Fruit fly (Drosophila melanogaster): Measurements from ENCODE around the gene CG7546.

The CG7546 gene

dm6 chr3L:7510414-7511384, at the start of gene CG7546:
Gene CG7546, plus strand, starts transcription at chr3L:7510986.
- TF ChIP-seq dsf (GFP tag; optimal IDR thresholded peaks at IDR 0.05; ENCODE audit: borderline replicate concordance) (no peak), Sp1 (GFP tag; optimal IDR thresholded peaks at IDR 0.05) (peak; percentile 31), rgr (GFP tag; optimal IDR thresholded peaks at IDR 0.05) (peak; percentile 58), OdsH (GFP tag; optimal IDR thresholded peaks at IDR 0.05) (peak; percentile 14), fru (GFP tag; optimal IDR thresholded peaks at IDR 0.05) (peak; percentile 17), psq (GFP tag; optimal IDR thresholded peaks at IDR 0.05) (peak; percentile 56), GATAd (GFP tag; optimal IDR thresholded peaks at IDR 0.05) (no peak), woc (GFP tag; optimal IDR thresholded peaks at IDR 0.05) (peak; percentile 57), Rel (GFP tag; optimal IDR thresholded peaks at IDR 0.05) (no peak), Rel (tag; optimal IDR thresholded peaks at IDR 0.05) (peak; percentile 66), N (GFP tag; optimal IDR thresholded peaks at IDR 0.05) (no peak), CrebA (GFP tag; optimal IDR thresholded peaks at IDR 0.05; ENCODE audit: borderline replicate concordance) (no peak), Dif (GFP tag; optimal IDR thresholded peaks at IDR 0.05; ENCODE audit: partially characterized antibody) (no peak), foxo (GFP tag; optimal IDR thresholded peaks at IDR 0.05) (peak in 1 of 2 experiments; percentile 59), tai (GFP tag; optimal IDR thresholded peaks at IDR 0.05) (no peak), pan (optimal IDR thresholded peaks at IDR 0.05) (no peak), HLH106 (tag; optimal IDR thresholded peaks at IDR 0.05) (peak; percentile 50), Dfd (GFP tag; optimal IDR thresholded peaks at IDR 0.05) (no peak), CG9705 (GFP tag; optimal IDR thresholded peaks at IDR 0.05) (peak; percentile 5), Myc (optimal IDR thresholded peaks at IDR 0.05) (peak; percentile 96), sv (GFP tag; optimal IDR thresholded peaks at IDR 0.05) (peak; percentile 3)

- TF ChIP-seq Jra (GFP tag; optimal IDR thresholded peaks at IDR 0.05) (no peak), woc (GFP tag; optimal IDR thresholded peaks at IDR 0.05) (no peak), Vsx2 (GFP tag; optimal IDR thresholded peaks at IDR 0.05; ENCODE audit: partially characterized antibody) (no peak), Mio (GFP tag; optimal IDR thresholded peaks at IDR 0.05) (no peak), Abd-B (GFP tag; optimal IDR thresholded peaks at IDR 0.05) (no peak), CG9705 (GFP tag; optimal IDR thresholded peaks at IDR 0.05) (no peak), rgr (GFP tag; optimal IDR thresholded peaks at IDR 0.05) (no peak), Hr78 (GFP tag; optimal IDR thresholded peaks at IDR 0.05) (no peak), foxo (GFP tag; optimal IDR thresholded peaks at IDR 0.05) (no peak), Hnf4 (GFP tag; optimal IDR thresholded peaks at IDR 0.05) (no peak), CG32264 (GFP tag; optimal IDR thresholded peaks at IDR 0.05) (no peak), Rel (GFP tag; optimal IDR thresholded peaks at IDR 0.05) (no peak), Rel (tag; optimal IDR thresholded peaks at IDR 0.05) (no peak), psq (GFP tag; optimal IDR thresholded peaks at IDR 0.05) (no peak), dl (GFP tag; optimal IDR thresholded peaks at IDR 0.05; ENCODE audit: insufficient read depth in 1 of 2, partially characterized antibody in 2 of 2) (no peak), ey (GFP tag; optimal IDR thresholded peaks at IDR 0.05) (no peak), dmrt93B (GFP tag; optimal IDR thresholded peaks at IDR 0.05) (no peak), Dfd (GFP tag; optimal IDR thresholded peaks at IDR 0.05) (no peak), N (GFP tag; optimal IDR thresholded peaks at IDR 0.05) (no peak), usp (GFP tag; optimal IDR thresholded peaks at IDR 0.05) (no peak)
These were observed 45.6 kb upstream of the CG7546 start, which contains the start of the genes CG42660, CG42661 and Tsp66A for dm6 chr3L:7465209-7465608. Gene CG42660, plus strand, starts transcription at chr3L:7465509. Gene CG42661, plus strand, starts transcription at chr3L:7465509. Gene Tsp66A, plus strand, starts transcription at chr3L:7465509.

- TF ChIP-seq Hr83 (GFP tag; optimal IDR thresholded peaks at IDR 0.05; ENCODE audit: poor library complexity, severe bottlenecking) (no peak), HLH106 (tag; optimal IDR thresholded peaks at IDR 0.05) (no peak), dmrt93B (GFP tag; optimal IDR thresholded peaks at IDR 0.05) (no peak), GATAd (GFP tag; optimal IDR thresholded peaks at IDR 0.05) (no peak), br (GFP tag; optimal IDR thresholded peaks at IDR 0.05) (no peak), Vsx2 (GFP tag; optimal IDR thresholded peaks at IDR 0.05; ENCODE audit: partially characterized antibody) (no peak), Mio (GFP tag; optimal IDR thresholded peaks at IDR 0.05) (no peak), ey (GFP tag; optimal IDR thresholded peaks at IDR 0.05) (no peak), usp (GFP tag; optimal IDR thresholded peaks at IDR 0.05) (no peak), tai (GFP tag; optimal IDR thresholded peaks at IDR 0.05) (no peak), Abd-B (GFP tag; optimal IDR thresholded peaks at IDR 0.05) (no peak), N (GFP tag; optimal IDR thresholded peaks at IDR 0.05) (no peak), CG9705 (GFP tag; optimal IDR thresholded peaks at IDR 0.05) (no peak), fru (GFP tag; optimal IDR thresholded peaks at IDR 0.05) (no peak), Rel (GFP tag; optimal IDR thresholded peaks at IDR 0.05) (no peak), Rel (tag; optimal IDR thresholded peaks at IDR 0.05) (no peak), foxo (GFP tag; optimal IDR thresholded peaks at IDR 0.05) (no peak), CG32264 (GFP tag; optimal IDR thresholded peaks at IDR 0.05) (no peak)
These were observed 40.6 kb upstream of the CG7546 start, which contains the start of gene CG8543 for dm6 chr3L:7470202-7470601. Gene CG8543, minus strand, starts transcription at chr3L:7470302.

Measured in whole organism, wandering third instar larva.